Fruit fly (Drosophila melanogaster) whole organism, pupa: ENCODE results near the gene Rab39.

Experiments used
- CG15710 ChIP-seq: fragments of 200-800 bp; sonication (Bioruptor generic); optimal IDR thresholded peaks from 2 replicates; lab custom pipeline; 2018; ENCODE audit warnings: missing biosample characterization, mild to moderate bottlenecking, missing genetic modification characterization, moderate library complexity
- CG17806 ChIP-seq: fragments of 200-800 bp; sonication (Bioruptor generic); optimal IDR thresholded peaks from 2 replicates; lab custom pipeline; 2018; ENCODE audit warnings: missing biosample characterization, mild to moderate bottlenecking, missing genetic modification characterization, moderate library complexity
- CG34367 ChIP-seq: fragments of 200-800 bp; sonication (Bioruptor generic); optimal IDR thresholded peaks from 2 replicates; lab custom pipeline; 2018; ENCODE audit warnings: missing biosample characterization, mild to moderate bottlenecking, missing genetic modification characterization
- D1 ChIP-seq: fragments of 200-800 bp; sonication (Bioruptor generic); optimal IDR thresholded peaks from 2 replicates; lab custom pipeline; 2018; ENCODE audit warnings: missing biosample characterization, mild to moderate bottlenecking, missing genetic modification characterization, moderate library complexity
- Pif1B ChIP-seq: fragments of 200-800 bp; sonication (Bioruptor generic); optimal IDR thresholded peaks from 3 replicates; lab custom pipeline; 2016; ENCODE audit warnings: missing biosample characterization, missing genetic modification characterization
- Snoo ChIP-seq: fragments of 200-800 bp; sonication (Bioruptor generic); optimal IDR thresholded peaks from 3 replicates; lab custom pipeline; 2017; ENCODE audit warnings: missing biosample characterization, mild to moderate bottlenecking, missing genetic modification characterization, inconsistent platforms

DNA sequence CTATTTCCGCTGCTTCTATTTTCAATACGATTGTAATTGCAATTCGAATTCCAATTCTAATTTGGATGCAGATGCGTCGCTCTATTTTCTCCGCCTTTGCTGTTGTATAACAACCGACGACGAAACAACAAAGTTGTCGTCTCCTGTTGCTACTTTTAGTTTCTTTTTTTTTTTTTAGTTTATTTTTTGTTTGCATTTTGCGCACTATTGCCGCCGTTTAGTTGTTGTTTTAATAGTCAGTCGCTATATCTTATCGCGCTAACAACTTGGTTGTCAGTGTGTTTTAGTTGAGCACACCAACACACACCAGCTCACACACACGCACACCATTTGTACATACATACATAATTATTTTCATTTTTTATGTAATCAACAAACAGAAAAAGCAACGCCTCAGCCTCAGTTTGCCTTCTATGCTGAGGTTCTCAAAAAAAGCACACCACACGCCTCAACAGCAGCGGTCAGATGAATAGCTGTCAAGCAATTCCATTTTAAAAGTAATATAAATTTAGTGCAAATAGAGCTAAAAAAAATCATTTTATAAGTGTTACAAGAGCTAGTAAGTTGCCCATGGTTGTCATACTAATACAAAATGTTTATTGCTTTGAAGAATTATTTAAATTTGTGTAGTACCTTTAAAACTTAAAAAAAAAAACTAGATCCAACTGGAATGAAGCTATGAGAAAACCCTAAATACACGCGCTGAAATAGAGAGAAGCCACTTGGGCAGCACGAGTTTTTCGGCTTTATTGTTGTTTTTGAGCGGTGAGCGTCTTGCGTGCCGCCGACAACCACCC is 33.2 kb upstream of the Rab39 start:
- TF ChIP-seq CG17806 (tag; lab: Kevin White, UChicago) (no peak), D1 (tag; lab: Kevin White, UChicago) (no peak), CG34367 (no peak), Pif1B (GFP tag; lab: Kevin White, UChicago) (no peak), CG15710 (no peak), Snoo (no peak)
